Fruit fly (Drosophila melanogaster) whole organism, wandering third instar larva: Measurements from ENCODE around the gene mei-P26.

Source experiments
- Abd-B ChIP-seq: fragments of >200 bp; optimal IDR thresholded peaks from 2 replicates; lab custom pipeline; 2017; ENCODE audit warnings: missing biosample characterization, missing genetic modification characterization
- Hr78 ChIP-seq: fragments of >200 bp; optimal IDR thresholded peaks from 2 replicates; lab custom pipeline; 2017; ENCODE audit warnings: missing biosample characterization, missing genetic modification characterization
- Myc ChIP-seq: fragments of >200 bp; optimal IDR thresholded peaks from 2 replicates; lab custom pipeline; 2017
- OdsH ChIP-seq: fragments of 200-800 bp; sonication (Bioruptor generic); optimal IDR thresholded peaks from 2 replicates; lab custom pipeline; 2016; ENCODE audit warnings: missing biosample characterization, mild to moderate bottlenecking, missing genetic modification characterization
- pan ChIP-seq: fragments of >200 bp; optimal IDR thresholded peaks from 2 replicates; lab custom pipeline; 2017
- rgr ChIP-seq: fragments of 200-800 bp; sonication (Bioruptor generic); optimal IDR thresholded peaks from 3 replicates; lab custom pipeline; 2016; ENCODE audit warnings: missing biosample characterization, mild to moderate bottlenecking, missing genetic modification characterization

DNA sequence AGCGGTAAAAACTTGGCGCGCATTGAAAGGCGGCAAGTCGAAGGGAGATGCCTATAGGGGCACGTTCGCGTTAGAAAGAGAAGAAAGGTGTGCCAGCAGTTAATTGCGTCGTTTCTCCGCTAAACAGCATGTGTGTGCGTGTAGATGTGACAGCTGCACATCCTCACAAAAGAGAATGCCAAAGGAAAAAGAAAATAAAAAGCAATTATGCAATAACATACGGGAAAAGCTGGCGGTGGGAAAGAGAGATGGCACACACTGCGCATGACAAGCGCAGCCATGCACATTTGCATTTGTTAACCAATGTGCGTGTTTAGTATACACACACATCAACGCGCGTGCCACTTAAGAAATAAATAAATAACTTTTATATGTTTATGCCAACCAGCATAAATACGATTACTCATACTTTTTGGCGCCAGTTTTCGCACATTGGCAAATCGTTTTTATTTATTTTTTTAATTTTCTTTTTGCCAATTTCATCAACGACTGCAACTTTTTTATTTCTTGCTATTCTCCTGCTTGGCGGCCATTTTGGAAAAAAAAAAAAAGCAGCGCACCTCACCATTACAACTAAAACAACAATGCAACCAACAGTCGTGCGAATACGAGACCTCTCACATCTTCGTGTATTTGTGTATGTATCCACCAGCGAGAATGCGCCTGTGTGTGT lies 7.2 kb upstream of the mei-P26 start:
- no peak for TF ChIP-seq OdsH (GFP tag; lab: Kevin White, UChicago)
- TF ChIP-seq rgr (GFP tag; lab: Kevin White, UChicago): no peak
- no peak for TF ChIP-seq Abd-B (GFP tag; lab: Kevin White, UChicago)
- TF ChIP-seq Hr78: no peak
- no peak for TF ChIP-seq pan (lab: Kevin White, UChicago)
- no peak for TF ChIP-seq Myc (lab: Kevin White, UChicago)
